Fruit fly (Drosophila melanogaster): ENCODE results near the gene IPIP.

The IPIP gene

DNA sequence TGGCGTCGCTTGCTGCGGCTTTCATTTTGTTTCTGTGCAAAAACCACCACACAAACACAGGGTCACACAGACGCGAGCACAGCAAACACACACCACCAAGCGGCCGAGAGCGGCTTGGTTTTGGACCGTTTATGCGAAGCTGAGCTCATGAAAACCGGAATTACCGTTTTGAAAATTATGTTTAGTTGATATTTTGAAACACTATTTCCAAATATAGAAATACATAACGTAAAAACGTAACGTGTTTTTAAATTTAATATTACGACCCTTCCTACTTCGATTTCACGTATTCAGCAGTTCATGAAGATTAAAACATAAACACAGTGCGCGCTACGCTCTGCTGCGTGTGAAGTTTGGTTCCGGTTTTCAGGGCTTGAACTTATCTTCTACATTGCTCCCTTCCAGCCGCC is 3.4 kb downstream of the IPIP start (continued):
- TF ChIP-seq CG17912 (GFP tag; optimal IDR thresholded peaks at IDR 0.05) (peak; percentile 90), Dip3 (GFP tag; optimal IDR thresholded peaks at IDR 0.05) (peak; percentile 92), maf-S (GFP tag; optimal IDR thresholded peaks at IDR 0.05) (peak; percentile 91), run (tag; optimal IDR thresholded peaks at IDR 0.05) (peak; percentile 94), CG7271 (tag; optimal IDR thresholded peaks at IDR 0.05) (peak; percentile 88), CG9876 (GFP tag; optimal IDR thresholded peaks at IDR 0.05) (peak; percentile 76), CG4854 (GFP tag; optimal IDR thresholded peaks at IDR 0.05) (peak; percentile 95), mam (GFP tag; optimal IDR thresholded peaks at IDR 0.05) (peak; percentile 93), pzg (GFP tag; optimal IDR thresholded peaks at IDR 0.05) (peak; percentile 10), CoRest (tag; optimal IDR thresholded peaks at IDR 0.05) (peak; percentile 96), CG17361 (GFP tag; IDR thresholded peaks at IDR 0.05) (no peak; the same call in none of the 3 replicates), MTF-1 (GFP tag; optimal IDR thresholded peaks at IDR 0.05; ENCODE audit: borderline replicate concordance) (peak; percentile 91), B-H1 (GFP tag; IDR thresholded peaks at IDR 0.05) (peak; percentile 89), crc (GFP tag; optimal IDR thresholded peaks at IDR 0.05) (peak; percentile 90), CG10959 (GFP tag; IDR thresholded peaks at IDR 0.05) (peak; percentile 93), CG3163 (GFP tag; optimal IDR thresholded peaks at IDR 0.05) (peak; percentile 81), toy (GFP tag; IDR thresholded peaks at IDR 0.05) (peak; percentile 76; the same call in 1 of the 2 replicates), HmgZ (tag; optimal IDR thresholded peaks at IDR 0.05) (peak; percentile 98), CG2116 (GFP tag; optimal IDR thresholded peaks at IDR 0.05) (peak; percentile 55), zen (tag; optimal IDR thresholded peaks at IDR 0.05) (peak; percentile 88), CG10565 (GFP tag; optimal IDR thresholded peaks at IDR 0.05) (peak; percentile 80), Oli (tag; optimal IDR thresholded peaks at IDR 0.05) (peak; percentile 95), CG13287 (GFP tag; IDR thresholded peaks at IDR 0.05; ENCODE audit: partially characterized antibody) (no peak), nerfin-2 (GFP tag; IDR thresholded peaks at IDR 0.05; ENCODE audit: partially characterized antibody) (no peak), Drgx (GFP tag; IDR thresholded peaks at IDR 0.05) (peak; percentile 96), HHEX (GFP tag; optimal IDR thresholded peaks at IDR 0.05) (peak; percentile 97), cato (GFP tag; optimal IDR thresholded peaks at IDR 0.05; ENCODE audit: borderline replicate concordance) (peak; percentile 82), hb (GFP tag; IDR thresholded peaks at IDR 0.05; ENCODE audit: partially characterized antibody) (no peak), chm (GFP tag; IDR thresholded peaks at IDR 0.05) (peak; percentile 97), C15 (GFP tag; IDR thresholded peaks at IDR 0.05) (peak; percentile 82; the same call in 1 of the 3 replicates), otp (GFP tag; IDR thresholded peaks at IDR 0.05) (peak; percentile 94), CG17612 (GFP tag; IDR thresholded peaks at IDR 0.05) (peak; percentile 66), bbx (GFP tag; IDR thresholded peaks at IDR 0.05; ENCODE audit: partially characterized antibody) (no peak), cad (GFP tag; optimal IDR thresholded peaks at IDR 0.05) (no peak), yki (optimal IDR thresholded peaks at IDR 0.05) (no peak), sob (GFP tag; IDR thresholded peaks at IDR 0.05) (peak; percentile 96), Gsc (GFP tag; IDR thresholded peaks at IDR 0.05) (no peak; the same call in 1 of the 2 replicates), dpn (GFP tag; optimal IDR thresholded peaks at IDR 0.05) (peak; percentile 94), CG6791 (GFP tag; IDR thresholded peaks at IDR 0.05; ENCODE audit: partially characterized antibody) (0 out of 3 replicates have a peak, but pooled peaks have one; percentile 12), lola (GFP tag; optimal IDR thresholded peaks at IDR 0.05) (peak in 1 of 3 experiments; percentile 95), Atf-2 (GFP tag; optimal IDR thresholded peaks at IDR 0.05) (peak; percentile 86), CG17829 (tag; optimal IDR thresholded peaks at IDR 0.05) (peak; percentile 97), CG43689 (GFP tag; IDR thresholded peaks at IDR 0.05) (peak; percentile 71), CG17385 (GFP tag; optimal IDR thresholded peaks at IDR 0.05) (peak; percentile 94), hkb (optimal IDR thresholded peaks at IDR 0.05) (no peak), hkb (GFP tag; IDR thresholded peaks at IDR 0.05) (peak; percentile 99), Vsx1 (GFP tag; optimal IDR thresholded peaks at IDR 0.05) (no peak), ttk (GFP tag; IDR thresholded peaks at IDR 0.05) (peak; percentile 92), CG15073 (GFP tag; optimal IDR thresholded peaks at IDR 0.05) (peak; percentile 47), hbn (GFP tag; IDR thresholded peaks at IDR 0.05; ENCODE audit: partially characterized antibody) (no peak), wor (GFP tag; IDR thresholded peaks at IDR 0.05) (peak; percentile 91)
